Worm (Caenorhabditis elegans) whole organism, young adult: ENCODE results near the gene wht-7.

Source experiments
- B0019.2 ChIP-seq: fragments of 200-800 bp; sonication (Bioruptor generic); conservative IDR thresholded peaks from 2 replicates; pipeline ENCODE4 v1.3.6; 2022; ENCODE audit warnings: missing genetic modification reagents, missing genetic modification characterization, missing compliant biosample characterization
- B0035.1 ChIP-seq: sonication (generic microtip); optimal IDR thresholded peaks from 2 replicates; lab custom pipeline; 2016; ENCODE audit warnings: missing genetic modification characterization, mild to moderate bottlenecking, missing compliant biosample characterization, missing genotype, missing genetic modification reagents
- B0336.3 ChIP-seq: fragments of 200-800 bp; sonication (Bioruptor generic); IDR thresholded peaks from 2 replicates; pipeline ENCODE4 v1.3.6; 2022; ENCODE audit warnings: missing genetic modification characterization, missing compliant biosample characterization
- F10E7.11 ChIP-seq: sonication (generic microtip); optimal IDR thresholded peaks from 2 replicates; lab custom pipeline; 2017; ENCODE audit warnings: mild to moderate bottlenecking, missing genetic modification characterization, moderate library complexity, missing compliant biosample characterization
- F22D6.2 ChIP-seq: sonication (generic microtip); optimal IDR thresholded peaks from 2 replicates; lab custom pipeline; 2016; ENCODE audit warnings: mild to moderate bottlenecking, missing genetic modification characterization, missing compliant biosample characterization
- F23B12.7 ChIP-seq: sonication (generic microtip); optimal IDR thresholded peaks from 2 replicates; lab custom pipeline; 2017; ENCODE audit warnings: missing genetic modification characterization, mild to moderate bottlenecking, missing compliant biosample characterization, antibody characterized with exemption, moderate library complexity; ENCODE audit not compliant: insufficient read depth
- F33H1.4 ChIP-seq: fragments of 200-800 bp; sonication (Bioruptor generic); IDR thresholded peaks from 2 replicates; pipeline ENCODE4 v1.3.6; 2022; ENCODE audit warnings: missing genetic modification reagents, missing genetic modification characterization, missing compliant biosample characterization
- F52B5.7 ChIP-seq: sonication (generic microtip); optimal IDR thresholded peaks from 2 replicates; lab custom pipeline; 2016; ENCODE audit warnings: mild to moderate bottlenecking, missing genetic modification characterization, missing compliant biosample characterization
- F57A8.1 ChIP-seq: fragments of 200-800 bp; sonication (Bioruptor generic); optimal IDR thresholded peaks from 2 replicates; lab custom pipeline; 2018; ENCODE audit warnings: mild to moderate bottlenecking, missing genetic modification characterization, moderate library complexity, missing compliant biosample characterization
- K11D2.4 ChIP-seq: fragments of 200-800 bp; sonication (Bioruptor generic); IDR thresholded peaks from 2 replicates; pipeline ENCODE4 v1.3.6; 2022; ENCODE audit warnings: missing genetic modification reagents, missing genetic modification characterization, missing compliant biosample characterization
- T07F8.4 ChIP-seq: sonication (generic microtip); optimal IDR thresholded peaks from 2 replicates; lab custom pipeline; 2016; ENCODE audit warnings: mild to moderate bottlenecking, missing genetic modification characterization, moderate library complexity, missing compliant biosample characterization
- Y56A3A.18 ChIP-seq: fragments of 200-800 bp; sonication (Bioruptor generic); IDR thresholded peaks from 2 replicates; pipeline ENCODE4 v1.3.6; 2022; ENCODE audit warnings: missing genetic modification reagents, missing genetic modification characterization, missing compliant biosample characterization
- Y79H2A.3 ChIP-seq: fragments of 200-800 bp; sonication (Bioruptor generic); conservative IDR thresholded peaks from 2 replicates; pipeline ENCODE4 v1.3.6; 2022; ENCODE audit warnings: missing genetic modification reagents, missing genetic modification characterization, missing compliant biosample characterization
- Y95B8A.8 ChIP-seq: fragments of 200-800 bp; sonication (Bioruptor generic); IDR thresholded peaks from 2 replicates; pipeline ENCODE4 v1.3.6; 2022; ENCODE audit warnings: missing genetic modification reagents, missing genetic modification characterization, missing compliant biosample characterization
- aptf-2 ChIP-seq: fragments of 200-800 bp; sonication (Bioruptor generic); conservative IDR thresholded peaks from 2 replicates; pipeline ENCODE4 v1.3.6; 2022; ENCODE audit warnings: missing genetic modification reagents, missing genetic modification characterization, missing compliant biosample characterization
- aptf-3 ChIP-seq: fragments of 200-800 bp; sonication (Bioruptor generic); IDR thresholded peaks from 2 replicates; pipeline ENCODE4 v1.3.6; 2022; ENCODE audit warnings: missing genetic modification characterization, missing compliant biosample characterization
- athp-1 ChIP-seq: sonication (generic microtip); optimal IDR thresholded peaks from 2 replicates; lab custom pipeline; 2017; ENCODE audit warnings: mild to moderate bottlenecking, missing genetic modification characterization, missing compliant biosample characterization
- attf-6 ChIP-seq: fragments of 200-800 bp; sonication (Bioruptor generic); IDR thresholded peaks from 2 replicates; pipeline ENCODE4 v1.3.6; 2022; ENCODE audit warnings: missing genetic modification reagents, missing genetic modification characterization, missing compliant biosample characterization
- bed-2 ChIP-seq: fragments of 200-800 bp; sonication (Bioruptor generic); IDR thresholded peaks from 2 replicates; pipeline ENCODE4 v1.3.6; 2022; ENCODE audit warnings: missing genetic modification reagents, missing genetic modification characterization, missing compliant biosample characterization
- ccch-3 ChIP-seq: fragments of 200-800 bp; sonication (Bioruptor generic); optimal IDR thresholded peaks from 2 replicates; lab custom pipeline; 2018; ENCODE audit warnings: mild to moderate bottlenecking, missing genetic modification characterization, missing compliant biosample characterization
- cebp-1 ChIP-seq, 2 experiments: fragments of 200-800 bp in 1 of 2; sonication (Bioruptor generic) in 1 of 2; sonication (generic microtip) in 1 of 2; IDR thresholded peaks in 1 of 2; optimal IDR thresholded peaks in 1 of 2; 2 replicates each; pipeline versions ENCODE4 v1.3.6 to Lab custom; 2017 to 2022; ENCODE audit warnings: missing compliant biosample characterization in 2 of 2, missing genetic modification characterization in 2 of 2, mild to moderate bottlenecking in 1 of 2, missing genetic modification reagents in 1 of 2, moderate library complexity in 1 of 2
- cebp-2 ChIP-seq: fragments of 200-800 bp; sonication (Bioruptor generic); IDR thresholded peaks from 2 replicates; pipeline ENCODE4 v1.3.6; 2022; ENCODE audit warnings: missing genetic modification characterization, missing compliant biosample characterization
- ceh-100 ChIP-seq: fragments of 200-800 bp; sonication (Bioruptor generic); IDR thresholded peaks from 2 replicates; pipeline ENCODE4 v1.3.6; 2022; ENCODE audit warnings: missing genetic modification reagents, missing genetic modification characterization, missing compliant biosample characterization
- ceh-40 ChIP-seq: fragments of 200-800 bp; sonication (Bioruptor generic); IDR thresholded peaks from 2 replicates; pipeline ENCODE4 v1.3.6; 2022; ENCODE audit warnings: missing genetic modification characterization, missing compliant biosample characterization
- chd-7 ChIP-seq: sonication (generic microtip); optimal IDR thresholded peaks from 2 replicates; lab custom pipeline; 2016; ENCODE audit warnings: mild to moderate bottlenecking, missing genetic modification characterization, moderate library complexity, missing compliant biosample characterization
- die-1 ChIP-seq: sonication (generic microtip); optimal IDR thresholded peaks from 2 replicates; lab custom pipeline; 2016; ENCODE audit warnings: missing genotype, mild to moderate bottlenecking, missing genetic modification characterization, missing compliant biosample characterization
- dox-1 ChIP-seq: fragments of 200-800 bp; sonication (Bioruptor generic); IDR thresholded peaks from 2 replicates; pipeline ENCODE4 v1.3.6; 2022; ENCODE audit warnings: missing genetic modification reagents, missing genetic modification characterization, missing compliant biosample characterization
- egl-18 ChIP-seq: fragments of 200-800 bp; sonication (Bioruptor generic); IDR thresholded peaks from 2 replicates; pipeline ENCODE4 v1.3.6; 2022; ENCODE audit warnings: missing genetic modification reagents, missing genetic modification characterization, missing compliant biosample characterization
- egrh-3 ChIP-seq: fragments of 200-800 bp; sonication (Bioruptor generic); IDR thresholded peaks from 2 replicates; pipeline ENCODE4 v1.3.6; 2022; ENCODE audit warnings: missing genetic modification reagents, missing genetic modification characterization, missing compliant biosample characterization
- gei-17 ChIP-seq: fragments of 200-800 bp; sonication (Bioruptor generic); optimal IDR thresholded peaks from 2 replicates; lab custom pipeline; 2018; ENCODE audit warnings: mild to moderate bottlenecking, missing genetic modification characterization, missing compliant biosample characterization
- him-1 ChIP-seq: sonication (generic microtip); optimal IDR thresholded peaks from 2 replicates; lab custom pipeline; 2016; ENCODE audit warnings: missing genotype, missing genetic modification reagents, missing genetic modification characterization, missing compliant biosample characterization
- lin-26 ChIP-seq: fragments of 200-800 bp; sonication (Bioruptor generic); IDR thresholded peaks from 2 replicates; pipeline ENCODE4 v1.3.6; 2022; ENCODE audit warnings: missing genetic modification reagents, missing genetic modification characterization, missing compliant biosample characterization
- lin-35 ChIP-seq, 3 experiments: fragments of 150-350 bp in 2 of 3; sonication (generic microtip) in 1 of 3; optimal IDR thresholded peaks; 2 replicates each; lab custom pipeline; 2014 to 2018; ENCODE audit warnings: missing biosample characterization in 3 of 3, missing genetic modification characterization in 3 of 3, missing genetic modification reagents in 3 of 3
- lin-40 ChIP-seq: sonication (generic microtip); optimal IDR thresholded peaks from 2 replicates; lab custom pipeline; 2016; ENCODE audit warnings: missing genetic modification characterization, mild to moderate bottlenecking, missing compliant biosample characterization, missing genotype, missing genetic modification reagents
- lir-1 ChIP-seq: fragments of 200-800 bp; sonication (Bioruptor generic); conservative IDR thresholded peaks from 2 replicates; pipeline ENCODE4 v1.3.6; 2022; ENCODE audit warnings: missing genetic modification reagents, missing genetic modification characterization, missing compliant biosample characterization
- madf-6 ChIP-seq: fragments of 200-800 bp; sonication (Bioruptor generic); IDR thresholded peaks from 2 replicates; pipeline ENCODE4 v1.3.6; 2022; ENCODE audit warnings: missing genetic modification reagents, missing genetic modification characterization, missing compliant biosample characterization
- mxl-1 ChIP-seq: sonication (generic microtip); optimal IDR thresholded peaks from 2 replicates; lab custom pipeline; 2016; ENCODE audit warnings: missing genetic modification characterization, missing compliant biosample characterization
- nfya-2 ChIP-seq: fragments of 200-800 bp; sonication (Bioruptor generic); IDR thresholded peaks from 2 replicates; pipeline ENCODE4 v1.3.6; 2022; ENCODE audit warnings: missing genetic modification reagents, missing genetic modification characterization, missing compliant biosample characterization
- nhr-80 ChIP-seq: sonication (generic microtip); optimal IDR thresholded peaks from 2 replicates; lab custom pipeline; 2016; ENCODE audit warnings: missing genetic modification characterization, missing compliant biosample characterization
- pha-4 ChIP-seq: fragments of 150-350 bp; sonication (generic microtip); optimal IDR thresholded peaks from 2 replicates; lab custom pipeline; 2014; ENCODE audit warnings: missing biosample characterization, missing genetic modification reagents, missing genetic modification characterization
- rec-8 ChIP-seq, 2 experiments: sonication (generic microtip); optimal IDR thresholded peaks; 2 replicates each; lab custom pipeline; 2016; ENCODE audit warnings: mild to moderate bottlenecking in 2 of 2, missing genetic modification characterization in 2 of 2, missing genetic modification reagents in 2 of 2, missing genotype in 2 of 2, missing biosample characterization in 1 of 2, missing compliant biosample characterization in 1 of 2, moderate library complexity in 1 of 2
- sdz-38 ChIP-seq: sonication (generic microtip); optimal IDR thresholded peaks from 2 replicates; lab custom pipeline; 2016; ENCODE audit warnings: missing genotype, missing genetic modification characterization, missing compliant biosample characterization
- snpc-1.1 ChIP-seq: sonication (generic microtip); optimal IDR thresholded peaks from 2 replicates; lab custom pipeline; 2017; ENCODE audit warnings: missing genetic modification characterization, mild to moderate bottlenecking, missing compliant biosample characterization, antibody characterized with exemption, moderate library complexity, missing genotype, missing genetic modification reagents; ENCODE audit not compliant: insufficient read depth
- sptf-2 ChIP-seq: fragments of 200-800 bp; sonication (Bioruptor generic); optimal IDR thresholded peaks from 2 replicates; lab custom pipeline; 2018; ENCODE audit warnings: mild to moderate bottlenecking, missing genetic modification characterization, missing compliant biosample characterization
- unc-130 ChIP-seq: sonication (generic microtip); optimal IDR thresholded peaks from 2 replicates; lab custom pipeline; 2016; ENCODE audit warnings: missing genetic modification reagents, missing genetic modification characterization, missing compliant biosample characterization
- xnd-1 ChIP-seq: sonication (generic microtip); optimal IDR thresholded peaks from 2 replicates; lab custom pipeline; 2016; ENCODE audit warnings: missing genotype, missing genetic modification reagents, missing genetic modification characterization, missing compliant biosample characterization
- zim-3 ChIP-seq: sonication (generic microtip); optimal IDR thresholded peaks from 2 replicates; lab custom pipeline; 2017; ENCODE audit warnings: mild to moderate bottlenecking, missing genetic modification characterization, moderate library complexity, missing compliant biosample characterization

The wht-7 gene

ce11 chrIII:6132068-6132467 lies 17.3 kb downstream of the wht-7 start:
- TF ChIP-seq Y95B8A.8 (GFP tag; lab: Robert Waterston, UW) = no peak
- no peak for TF ChIP-seq egl-18 (GFP tag; lab: Robert Waterston, UW)
- peak; percentile 15 for TF ChIP-seq nhr-80
- peak; percentile 49; the same call in 1 of the 2 replicates for TF ChIP-seq B0336.3 (GFP tag; lab: Robert Waterston, UW)
- no peak for TF ChIP-seq die-1
- TF ChIP-seq lin-26 (GFP tag; lab: Robert Waterston, UW) = no peak
- no peak for TF ChIP-seq T07F8.4
- no peak for TF ChIP-seq lir-1 (GFP tag; lab: Robert Waterston, UW)
- no peak for TF ChIP-seq cebp-1 (GFP tag; IDR thresholded peaks at IDR 0.05; lab: Robert Waterston, UW)
- TF ChIP-seq cebp-1 (tag; optimal IDR thresholded peaks at IDR 0.05; lab: Kevin White, UChicago) = no peak
- TF ChIP-seq zim-3 = no peak
- TF ChIP-seq mxl-1 (tag; lab: Kevin White, UChicago) = no peak

DNA sequence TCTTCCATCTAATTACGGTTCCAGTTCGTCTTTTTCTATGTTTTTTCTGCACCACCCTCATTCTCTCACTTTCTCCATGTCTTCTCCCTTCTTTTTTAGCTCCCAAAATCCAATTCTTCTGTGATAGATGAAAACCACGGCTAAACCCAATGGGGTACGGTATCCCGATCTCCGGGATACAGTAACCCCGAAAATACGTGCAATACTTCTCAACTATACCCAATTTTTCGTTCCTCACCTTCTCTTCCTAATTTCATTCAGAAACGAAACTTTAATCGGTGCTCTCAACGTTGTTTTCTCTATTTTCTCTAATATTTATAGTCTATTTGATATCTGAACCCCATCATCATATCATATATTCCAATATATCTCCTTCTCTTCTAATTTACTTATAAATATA lies 25.8 kb downstream of the wht-7 start:
- TF ChIP-seq B0019.2 (no peak), F57A8.1 (GFP tag; lab: Kevin White, UChicago) (no peak), athp-1 (peak; percentile 50), K11D2.4 (GFP tag; lab: Robert Waterston, UW) (no peak), ccch-3 (GFP tag; lab: Kevin White, UChicago) (no peak), F10E7.11 (no peak), ceh-40 (GFP tag; lab: Robert Waterston, UW) (no peak), cebp-1 (GFP tag; IDR thresholded peaks at IDR 0.05; lab: Robert Waterston, UW) (no peak), cebp-1 (tag; optimal IDR thresholded peaks at IDR 0.05; lab: Kevin White, UChicago) (peak; percentile 24), B0035.1 (tag; lab: Kevin White, UChicago) (no peak), lin-40 (no peak), madf-6 (GFP tag; lab: Robert Waterston, UW) (peak; percentile 33; the same call in 1 of the 2 replicates), xnd-1 (tag; lab: Kevin White, UChicago) (no peak), nfya-2 (no peak), him-1 (tag; lab: Kevin White, UChicago) (peak; percentile 42), chd-7 (tag; lab: Kevin White, UChicago) (no peak), egrh-3 (GFP tag; lab: Robert Waterston, UW) (no peak), F23B12.7 (no peak), bed-2 (GFP tag; lab: Robert Waterston, UW) (no peak), pha-4 (no peak), attf-6 (GFP tag; lab: Robert Waterston, UW) (0 out of 2 replicates have a peak, but pooled peaks have one; percentile 18), snpc-1.1 (no peak), aptf-3 (peak; percentile 64; the same call in 1 of the 2 replicates), Y56A3A.18 (GFP tag; lab: Robert Waterston, UW) (no peak), gei-17 (GFP tag; lab: Kevin White, UChicago) (no peak), T07F8.4 (no peak), lin-35 (GFP tag; optimal IDR thresholded peaks at IDR 0.05; lab: Kevin White, UChicago) (peak in 1 of 3 experiments; percentile 62), dox-1 (0 out of 2 replicates have a peak, but pooled peaks have one; percentile 4), aptf-2 (GFP tag; lab: Robert Waterston, UW) (no peak), F22D6.2 (no peak), Y79H2A.3 (GFP tag; lab: Robert Waterston, UW) (no peak), F33H1.4 (GFP tag; lab: Robert Waterston, UW) (no peak), cebp-2 (GFP tag; lab: Robert Waterston, UW) (0 out of 2 replicates have a peak, but pooled peaks have one; percentile 28), sptf-2 (no peak), sdz-38 (tag; lab: Kevin White, UChicago) (no peak), unc-130 (GFP tag; lab: Kevin White, UChicago) (no peak), F52B5.7 (peak; percentile 40), rec-8 (tag; optimal IDR thresholded peaks at IDR 0.05; lab: Kevin White, UChicago) (no peak), ceh-100 (GFP tag; lab: Robert Waterston, UW) (0 out of 2 replicates have a peak, but pooled peaks have one; percentile 11)
